Worm (Caenorhabditis elegans) whole organism, L4 larva: ENCODE measurements around the gene let-60.

Experiments
- F49E8.2 ChIP-seq: sonication (generic microtip); optimal IDR thresholded peaks from 2 replicates; lab custom pipeline; 2016; ENCODE audit warnings: missing compliant biosample characterization, mild to moderate bottlenecking, missing genetic modification characterization, borderline replicate concordance
- aha-1 ChIP-seq: fragments of 150-350 bp; peaks from one replicate; lab custom pipeline; 2014; ENCODE audit warnings: missing biosample characterization, missing genetic modification characterization
- daf-19 ChIP-seq: fragments of 200-800 bp; sonication (Bioruptor generic); conservative IDR thresholded peaks from 2 replicates; pipeline ENCODE4 v1.3.6; 2022; ENCODE audit warnings: missing genetic modification characterization, missing compliant biosample characterization
- lsy-2 ChIP-seq, 2 experiments: fragments of 150-350 bp in 1 of 2; sonication (generic microtip) in 1 of 2; optimal IDR thresholded peaks; 2 replicates each; lab custom pipeline; 2014 to 2017; ENCODE audit warnings: missing biosample characterization in 2 of 2, missing genetic modification characterization in 2 of 2
- mep-1 ChIP-seq: fragments of 150-350 bp; sonication (generic microtip); optimal IDR thresholded peaks from 3 replicates; lab custom pipeline; 2014; ENCODE audit warnings: missing biosample characterization, missing genetic modification characterization
- php-3 ChIP-seq: fragments of 200-800 bp; sonication (Bioruptor generic); IDR thresholded peaks from 2 replicates; pipeline ENCODE4 v1.3.6; 2022; ENCODE audit warnings: missing genetic modification reagents, missing genetic modification characterization, missing compliant biosample characterization
- snpc-1.2 ChIP-seq: fragments of 200-800 bp; sonication (Bioruptor generic); IDR thresholded peaks from 2 replicates; pipeline ENCODE4 v1.3.6; 2022; ENCODE audit warnings: missing genetic modification reagents, missing genetic modification characterization, missing compliant biosample characterization

DNA sequence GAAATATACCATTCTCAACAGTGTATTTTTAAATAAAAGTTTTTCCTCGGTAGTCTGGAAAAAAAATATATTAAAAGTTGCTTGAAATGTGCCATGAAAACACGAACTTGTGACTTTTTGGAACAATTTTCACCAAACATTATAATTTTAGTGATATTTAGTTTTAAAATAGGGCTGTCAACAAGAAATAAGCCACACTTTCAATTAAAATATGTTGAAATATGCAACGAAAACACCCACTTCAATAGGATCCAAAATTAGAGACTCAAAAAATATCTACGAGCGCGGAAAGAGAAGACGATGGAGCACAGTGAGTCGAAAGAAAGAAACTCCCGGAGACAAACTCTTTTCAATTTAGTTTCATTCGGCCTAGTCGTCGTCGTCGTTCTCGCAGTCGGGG is 2.6 kb upstream of the let-60 start, which contains the start of gene ZK792.12:
- TF ChIP-seq php-3 (GFP tag; lab: Robert Waterston, UW), result no peak
- TF ChIP-seq snpc-1.2 (GFP tag; lab: Robert Waterston, UW), result no peak
- no peak for TF ChIP-seq aha-1
- TF ChIP-seq mep-1 (tag; lab: Kevin White, UChicago), result no peak
- TF ChIP-seq F49E8.2 (tag; lab: Kevin White, UChicago), result no peak
- no peak for TF ChIP-seq lsy-2 (tag; optimal IDR thresholded peaks at IDR 0.05; lab: Kevin White, UChicago)
- TF ChIP-seq daf-19 (GFP tag; lab: Robert Waterston, UW), result no peak
